Worm (Caenorhabditis elegans) whole organism, early embryonic: ENCODE data around the gene mrps-22.

Source experiments
- B0310.2 ChIP-seq: sonication (generic microtip); optimal IDR thresholded peaks from 2 replicates; lab custom pipeline; 2016; ENCODE audit warnings: mild to moderate bottlenecking, missing genetic modification characterization, missing compliant biosample characterization
- F13C5.2 ChIP-seq: sonication (generic microtip); optimal IDR thresholded peaks from 2 replicates; lab custom pipeline; 2017; ENCODE audit warnings: mild to moderate bottlenecking, missing genetic modification characterization, inconsistent platforms, missing compliant biosample characterization
- aly-1 ChIP-seq: sonication (generic microtip); optimal IDR thresholded peaks from 2 replicates; lab custom pipeline; 2016; ENCODE audit warnings: missing genetic modification characterization, missing compliant biosample characterization
- ama-1 ChIP-seq: fragments of 150-350 bp; optimal IDR thresholded peaks from 2 replicates; lab custom pipeline; 2014
- ceh-13 ChIP-seq: fragments of 200-800 bp; sonication (Bioruptor generic); optimal IDR thresholded peaks from 2 replicates; lab custom pipeline; 2018; ENCODE audit warnings: mild to moderate bottlenecking, missing genetic modification characterization, missing compliant biosample characterization
- ceh-36 ChIP-seq: sonication (generic microtip); optimal IDR thresholded peaks from 2 replicates; lab custom pipeline; 2016; ENCODE audit warnings: missing genetic modification characterization, inconsistent platforms, missing compliant biosample characterization
- ets-7 ChIP-seq: sonication (generic microtip); optimal IDR thresholded peaks from 2 replicates; lab custom pipeline; 2016; ENCODE audit warnings: missing genotype, missing genetic modification characterization, missing compliant biosample characterization
- flt-1 ChIP-seq: fragments of 200-800 bp; sonication (Bioruptor generic); IDR thresholded peaks from 2 replicates; pipeline ENCODE4 v1.3.6; 2022; ENCODE audit warnings: missing genetic modification characterization, missing compliant biosample characterization
- hmbx-1 ChIP-seq: sonication (generic microtip); optimal IDR thresholded peaks from 2 replicates; lab custom pipeline; 2016; ENCODE audit warnings: mild to moderate bottlenecking, missing genetic modification characterization, missing compliant biosample characterization
- hmg-4 ChIP-seq: fragments of 200-800 bp; sonication (Bioruptor generic); optimal IDR thresholded peaks from 2 replicates; lab custom pipeline; 2018; ENCODE audit warnings: mild to moderate bottlenecking, missing genetic modification characterization, missing compliant biosample characterization
- hnd-1 ChIP-seq: sonication (generic microtip); optimal IDR thresholded peaks from 2 replicates; lab custom pipeline; 2016; ENCODE audit warnings: missing genetic modification characterization, missing compliant biosample characterization
- pes-1 ChIP-seq: fragments of 200-800 bp; sonication (Bioruptor generic); IDR thresholded peaks from 2 replicates; pipeline ENCODE4 v1.3.6; 2022; ENCODE audit warnings: missing genetic modification reagents, missing genetic modification characterization, missing compliant biosample characterization
- scrt-1 ChIP-seq: fragments of 200-800 bp; sonication (Bioruptor generic); IDR thresholded peaks from 2 replicates; pipeline ENCODE4 v1.3.6; 2022; ENCODE audit warnings: missing genetic modification characterization, missing compliant biosample characterization
- sea-1 ChIP-seq: fragments of 200-800 bp; sonication (Bioruptor generic); conservative IDR thresholded peaks from 2 replicates; pipeline ENCODE4 v1.3.6; 2022; ENCODE audit warnings: missing genetic modification characterization, missing compliant biosample characterization
- tbx-11 ChIP-seq: fragments of 200-800 bp; sonication (Bioruptor generic); IDR thresholded peaks from 2 replicates; pipeline ENCODE4 v1.3.6; 2022; ENCODE audit warnings: missing genetic modification characterization, missing compliant biosample characterization
- tbx-37 ChIP-seq: fragments of 200-800 bp; sonication (Bioruptor generic); conservative IDR thresholded peaks from 2 replicates; pipeline ENCODE4 v1.3.6; 2022; ENCODE audit warnings: missing genetic modification reagents, missing genetic modification characterization, missing compliant biosample characterization
- tra-4 ChIP-seq: sonication (generic microtip); optimal IDR thresholded peaks from 2 replicates; lab custom pipeline; 2017; ENCODE audit warnings: missing genetic modification characterization, missing compliant biosample characterization

Gene mrps-22

ce11 chrII:10550173-10550572, 32.2 kb upstream of the mrps-22 start:
- no peak for TF ChIP-seq tbx-37

ce11 chrII:10550872-10551647, 31.4 kb upstream of the mrps-22 start:
- no peak for TF ChIP-seq hnd-1 (tag; lab: Kevin White, UChicago)
- no peak for TF ChIP-seq aly-1 (tag; lab: Kevin White, UChicago)
- no peak for TF ChIP-seq hmg-4 (GFP tag; lab: Kevin White, UChicago)
- TF ChIP-seq sea-1, result no peak
- no peak for TF ChIP-seq flt-1 (GFP tag; lab: Robert Waterston, UW)
- TF ChIP-seq B0310.2 (tag; lab: Kevin White, UChicago), result no peak

- TF ChIP-seq ceh-13 (GFP tag; lab: Kevin White, UChicago) (no peak), F13C5.2 (tag; lab: Kevin White, UChicago) (no peak), ama-1 (lab: Kevin White, UChicago) (no peak), tbx-11 (GFP tag; lab: Robert Waterston, UW) (no peak), tbx-37 (no peak), hmg-4 (GFP tag; lab: Kevin White, UChicago) (no peak), hnd-1 (tag; lab: Kevin White, UChicago) (no peak), B0310.2 (tag; lab: Kevin White, UChicago) (no peak), sea-1 (no peak), flt-1 (GFP tag; lab: Robert Waterston, UW) (no peak), ets-7 (tag; lab: Kevin White, UChicago) (no peak), pes-1 (no peak), hmbx-1 (tag; lab: Kevin White, UChicago) (no peak)
Observed at ce11 chrII:10551985-10552736, 30.3 kb upstream of the mrps-22 start.

- no peak for TF ChIP-seq scrt-1 (GFP tag; lab: Robert Waterston, UW)
- no peak for TF ChIP-seq hmbx-1 (tag; lab: Kevin White, UChicago)
- no peak for TF ChIP-seq tbx-37
- no peak for TF ChIP-seq hmg-4 (GFP tag; lab: Kevin White, UChicago)
- TF ChIP-seq tra-4, result no peak
- TF ChIP-seq B0310.2 (tag; lab: Kevin White, UChicago), result no peak
- TF ChIP-seq ceh-36 (tag; lab: Kevin White, UChicago), result no peak
- TF ChIP-seq pes-1, result no peak
- no peak for TF ChIP-seq flt-1 (GFP tag; lab: Robert Waterston, UW)
- no peak for TF ChIP-seq tbx-11 (GFP tag; lab: Robert Waterston, UW)
- no peak for TF ChIP-seq ceh-13 (GFP tag; lab: Kevin White, UChicago)
- TF ChIP-seq F13C5.2 (tag; lab: Kevin White, UChicago), result no peak
- no peak for TF ChIP-seq hnd-1 (tag; lab: Kevin White, UChicago)
- TF ChIP-seq aly-1 (tag; lab: Kevin White, UChicago), result no peak
- TF ChIP-seq ets-7 (tag; lab: Kevin White, UChicago), result no peak
- no peak for TF ChIP-seq ama-1 (lab: Kevin White, UChicago)
- TF ChIP-seq sea-1, result no peak
Observed at ce11 chrII:10553377-10554045, 28.9 kb upstream of the mrps-22 start.

ce11 chrII:10554046-10554399, 28.4 kb upstream of the mrps-22 start:
- TF ChIP-seq hmg-4 (GFP tag; lab: Kevin White, UChicago) (no peak), B0310.2 (tag; lab: Kevin White, UChicago) (no peak)

- TF ChIP-seq hmbx-1 (tag; lab: Kevin White, UChicago) (no peak), tbx-11 (GFP tag; lab: Robert Waterston, UW) (no peak), pes-1 (no peak), ets-7 (tag; lab: Kevin White, UChicago) (no peak), ama-1 (lab: Kevin White, UChicago) (no peak), hmg-4 (GFP tag; lab: Kevin White, UChicago) (no peak), F13C5.2 (tag; lab: Kevin White, UChicago) (no peak), tbx-37 (no peak), B0310.2 (tag; lab: Kevin White, UChicago) (no peak), ceh-13 (GFP tag; lab: Kevin White, UChicago) (no peak), tra-4 (no peak), sea-1 (no peak), aly-1 (tag; lab: Kevin White, UChicago) (no peak), flt-1 (GFP tag; lab: Robert Waterston, UW) (no peak), hnd-1 (tag; lab: Kevin White, UChicago) (no peak), ceh-36 (tag; lab: Kevin White, UChicago) (no peak), scrt-1 (GFP tag; lab: Robert Waterston, UW) (no peak)
Observed at ce11 chrII:10554972-10555371, 27.4 kb upstream of the mrps-22 start, which contains the start of gene mnk-1. TSS of gene mnk-1 (minus strand) at chrII:10555044.

- no peak for TF ChIP-seq B0310.2 (tag; lab: Kevin White, UChicago)
- no peak for TF ChIP-seq hmg-4 (GFP tag; lab: Kevin White, UChicago)
- TF ChIP-seq tra-4, result no peak
- TF ChIP-seq tbx-37, result no peak
- TF ChIP-seq tbx-11 (GFP tag; lab: Robert Waterston, UW), result no peak
- no peak for TF ChIP-seq aly-1 (tag; lab: Kevin White, UChicago)
- no peak for TF ChIP-seq flt-1 (GFP tag; lab: Robert Waterston, UW)
- TF ChIP-seq pes-1, result no peak
- TF ChIP-seq hmbx-1 (tag; lab: Kevin White, UChicago), result no peak
- no peak for TF ChIP-seq ceh-36 (tag; lab: Kevin White, UChicago)
- no peak for TF ChIP-seq F13C5.2 (tag; lab: Kevin White, UChicago)
- no peak for TF ChIP-seq scrt-1 (GFP tag; lab: Robert Waterston, UW)
- TF ChIP-seq ama-1 (lab: Kevin White, UChicago), result no peak
- TF ChIP-seq ets-7 (tag; lab: Kevin White, UChicago), result no peak
- TF ChIP-seq hnd-1 (tag; lab: Kevin White, UChicago), result no peak
- no peak for TF ChIP-seq sea-1
- no peak for TF ChIP-seq ceh-13 (GFP tag; lab: Kevin White, UChicago)
Observed at ce11 chrII:10555484-10556075, 26.8 kb upstream of the mrps-22 start.
